1 fruit fly cellular context compared by ENCODE assay signal in genomic region chrX:10783374-10784064, dm6.
A peak's percentile ranks its signal among the peaks of the same experiment; 100 is the strongest.
TF ChIP-seq lines count a peak whose summit lies in the region.

No protein-coding gene starts in this region.

TF ChIP-seq in whole organism, embryonic, 481 proteins besides CTCF, POLR2A, EP300 and RAD21 (continued from another document):
- peak; percentile 83 for TF ChIP-seq Nf-YB (GFP tag; optimal IDR thresholded peaks at IDR 0.05; lab: Kevin White, UChicago)
- TF ChIP-seq Mes4 (GFP tag; optimal IDR thresholded peaks at IDR 0.05; lab: Kevin White, UChicago): no peak
- peak; percentile 70 for TF ChIP-seq sqz (GFP tag; optimal IDR thresholded peaks at IDR 0.05; lab: Kevin White, UChicago)
- no peak for TF ChIP-seq HLH4C (GFP tag; IDR thresholded peaks at IDR 0.05; lab: Robert Waterston, UW; ENCODE audit: partially characterized antibody)
- peak; percentile 18 for TF ChIP-seq Deaf1 (tag; optimal IDR thresholded peaks at IDR 0.05; lab: Kevin White, UChicago)
- no peak for TF ChIP-seq ATbp (GFP tag; optimal IDR thresholded peaks at IDR 0.05; lab: Kevin White, UChicago)
- no peak for TF ChIP-seq Scr (GFP tag; IDR thresholded peaks at IDR 0.05; lab: Robert Waterston, UW; ENCODE audit: partially characterized antibody)
- peak; percentile 57 to 71 for TF ChIP-seq Trl (optimal IDR thresholded peaks at IDR 0.05; lab: Kevin White, UChicago)
- no peak for TF ChIP-seq Trl (GFP tag; optimal IDR thresholded peaks at IDR 0.05; lab: Kevin White, UChicago)
- no peak for TF ChIP-seq chm (GFP tag; IDR thresholded peaks at IDR 0.05; lab: Robert Waterston, UW)
- TF ChIP-seq CG3163 (GFP tag; optimal IDR thresholded peaks at IDR 0.05; lab: Kevin White, UChicago): peak; percentile 92
- peak; percentile 14; the same call in 1 of the 2 replicates for TF ChIP-seq Atf6 (GFP tag; IDR thresholded peaks at IDR 0.05; lab: Robert Waterston, UW)
- TF ChIP-seq CG6791 (GFP tag; IDR thresholded peaks at IDR 0.05; lab: Robert Waterston, UW; ENCODE audit: partially characterized antibody): no peak
- peak; percentile 53 for TF ChIP-seq Med (GFP tag; lab: Kevin White, UChicago)
TF ChIP-seq in whole organism, embryonic: peak in this region for 13.
